Fruit fly (Drosophila melanogaster) S2 (cell line): ENCODE data around the gene CG42759.

Experiments used
- CG8478 ChIP-seq: fragments of >200 bp; optimal IDR thresholded peaks from 2 replicates; lab custom pipeline; 2018
- CTCF ChIP-seq, 2 experiments: fragments of >200 bp; optimal IDR thresholded peaks; 2 replicates each; lab custom pipeline; 2018

DNA sequence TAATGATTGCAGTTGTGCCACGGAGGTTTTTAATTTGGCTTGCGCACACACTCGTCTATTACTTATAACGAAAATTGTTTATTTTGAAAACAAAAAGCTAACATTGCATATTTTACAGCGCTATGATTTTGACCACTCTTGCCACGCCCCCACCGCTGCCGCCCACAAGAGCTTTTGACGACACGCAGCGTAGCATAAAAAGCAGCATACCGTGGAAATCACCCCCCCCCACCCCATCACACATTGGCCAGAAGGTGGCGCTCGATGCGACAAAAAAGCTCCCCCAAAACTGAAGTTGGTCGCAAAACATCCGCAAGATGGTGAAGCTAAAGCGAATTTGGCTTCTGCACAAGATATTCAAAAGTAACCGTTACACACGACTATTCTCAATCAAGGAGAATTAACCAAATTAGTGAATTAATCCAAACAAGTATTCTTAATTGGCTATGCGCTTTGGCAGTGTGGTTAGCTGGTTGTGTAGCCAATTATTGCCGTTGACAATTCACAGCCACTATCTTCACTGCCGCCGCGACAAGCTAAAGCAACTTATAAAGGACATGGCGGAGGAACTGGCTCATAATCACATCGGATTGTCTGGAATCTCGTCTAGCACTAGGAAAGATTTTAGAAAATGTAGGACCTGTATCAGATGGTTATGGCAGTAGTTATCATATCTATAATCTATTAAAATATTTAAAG lies 42.2 kb upstream of the CG42759 start:
- TF ChIP-seq CG8478 (no peak), CTCF (optimal IDR thresholded peaks at IDR 0.05; lab: Kevin White, UChicago) (peak; percentile 77 to 78)
